Worm (Caenorhabditis elegans) whole organism, L1 larva: ENCODE data around the gene B0336.13.

Experiments used
- ama-1 ChIP-seq: fragments of 150-350 bp; optimal IDR thresholded peaks from 2 replicates; lab custom pipeline; 2014
- blmp-1 ChIP-seq: fragments of 150-350 bp; optimal IDR thresholded peaks from 2 replicates; lab custom pipeline; 2014; ENCODE audit warnings: missing biosample characterization, missing genetic modification characterization
- ceh-90 ChIP-seq: sonication (generic microtip); optimal IDR thresholded peaks from 2 replicates; lab custom pipeline; 2016; ENCODE audit warnings: missing genetic modification characterization, missing compliant biosample characterization
- ces-1 ChIP-seq: fragments of 150-350 bp; optimal IDR thresholded peaks from 2 replicates; lab custom pipeline; 2014; ENCODE audit warnings: missing biosample characterization, missing genetic modification reagents, missing genetic modification characterization
- dpl-1 ChIP-seq, 3 experiments: fragments of 150-350 bp in 2 of 3; sonication (generic microtip) in 1 of 3; optimal IDR thresholded peaks; 2 replicates each; lab custom pipeline; 2014 to 2017; ENCODE audit warnings: missing biosample characterization in 3 of 3, missing genetic modification characterization in 3 of 3, missing genetic modification reagents in 3 of 3
- efl-1 ChIP-seq, 4 experiments: fragments of 150-350 bp; optimal IDR thresholded peaks in 3 of 4; peaks in 1 of 4; 1 replicate in 1 of 4; 2 replicates in 3 of 4; lab custom pipeline; 2014; ENCODE audit warnings: missing biosample characterization in 2 of 4, missing genetic modification characterization in 2 of 4, missing genetic modification reagents in 2 of 4
- egl-13 ChIP-seq: sonication (generic microtip); optimal IDR thresholded peaks from 2 replicates; lab custom pipeline; 2016; ENCODE audit warnings: missing genotype, missing genetic modification reagents, missing genetic modification characterization, missing compliant biosample characterization
- elt-2 ChIP-seq: sonication (generic microtip); optimal IDR thresholded peaks from 2 replicates; lab custom pipeline; 2016; ENCODE audit warnings: missing genetic modification characterization, mild to moderate bottlenecking, inconsistent platforms, missing compliant biosample characterization, missing genetic modification reagents
- elt-3 ChIP-seq, 6 experiments: fragments of 150-350 bp in 1 of 6; sonication (generic microtip); optimal IDR thresholded peaks; 2 replicates each; lab custom pipeline; 2017 to 2018; ENCODE audit warnings: missing biosample characterization in 6 of 6, missing genetic modification characterization in 6 of 6, inconsistent platforms in 1 of 6
- ets-5 ChIP-seq: fragments of 200-800 bp; sonication (Bioruptor generic); IDR thresholded peaks from 2 replicates; pipeline ENCODE4 v1.3.6; 2022; ENCODE audit warnings: missing genetic modification characterization, missing compliant biosample characterization
- fos-1 ChIP-seq: fragments of 150-350 bp; optimal IDR thresholded peaks from 2 replicates; lab custom pipeline; 2014; ENCODE audit warnings: missing biosample characterization, missing genetic modification characterization
- grh-1 ChIP-seq: fragments of 200-800 bp; sonication (Bioruptor generic); IDR thresholded peaks from 2 replicates; pipeline ENCODE4 v1.3.6; 2022; ENCODE audit warnings: missing genetic modification reagents, missing genetic modification characterization, missing compliant biosample characterization
- irx-1 ChIP-seq: sonication (generic microtip); optimal IDR thresholded peaks from 2 replicates; lab custom pipeline; 2016; ENCODE audit warnings: missing genetic modification characterization, missing compliant biosample characterization
- lin-14 ChIP-seq: fragments of 200-800 bp; sonication (Bioruptor generic); optimal IDR thresholded peaks from 2 replicates; lab custom pipeline; 2018; ENCODE audit warnings: mild to moderate bottlenecking, missing genetic modification characterization, moderate library complexity, missing compliant biosample characterization
- lin-15B ChIP-seq: fragments of 150-350 bp; sonication (generic microtip); optimal IDR thresholded peaks from 3 replicates; lab custom pipeline; 2014; ENCODE audit warnings: missing biosample characterization, missing genetic modification characterization
- lin-35 ChIP-seq, 2 experiments: fragments of 150-350 bp; optimal IDR thresholded peaks; 2 replicates each; lab custom pipeline; 2014; ENCODE audit warnings: missing biosample characterization in 2 of 2, missing genetic modification characterization in 2 of 2, missing genetic modification reagents in 2 of 2
- lin-39 ChIP-seq: fragments of 150-350 bp; optimal IDR thresholded peaks from 2 replicates; lab custom pipeline; 2014; ENCODE audit warnings: missing biosample characterization, missing genetic modification reagents, missing genetic modification characterization
- lir-3 ChIP-seq: sonication (generic microtip); optimal IDR thresholded peaks from 2 replicates; lab custom pipeline; 2016; ENCODE audit warnings: mild to moderate bottlenecking, missing genetic modification characterization, moderate library complexity, missing compliant biosample characterization; ENCODE audit not compliant: poor library complexity
- lsy-2 ChIP-seq, 2 experiments: fragments of 150-350 bp; optimal IDR thresholded peaks; 2 replicates each; lab custom pipeline; 2014; ENCODE audit warnings: missing biosample characterization in 2 of 2, missing genetic modification characterization in 2 of 2
- nhr-19 ChIP-seq: fragments of 200-800 bp; sonication (Bioruptor generic); conservative IDR thresholded peaks from 2 replicates; pipeline ENCODE4 v1.3.6; 2022; ENCODE audit warnings: missing genetic modification characterization, missing compliant biosample characterization
- nhr-20 ChIP-seq: sonication (generic microtip); optimal IDR thresholded peaks from 2 replicates; lab custom pipeline; 2016; ENCODE audit warnings: mild to moderate bottlenecking, missing genetic modification characterization, missing compliant biosample characterization
- nhr-237 ChIP-seq: fragments of 150-350 bp; optimal IDR thresholded peaks from 2 replicates; lab custom pipeline; 2014; ENCODE audit warnings: missing biosample characterization, missing genetic modification characterization
- nhr-47 ChIP-seq: sonication (generic microtip); optimal IDR thresholded peaks from 2 replicates; lab custom pipeline; 2016; ENCODE audit warnings: mild to moderate bottlenecking, missing genetic modification characterization, moderate library complexity, missing compliant biosample characterization
- nhr-71 ChIP-seq: sonication (generic microtip); optimal IDR thresholded peaks from 2 replicates; lab custom pipeline; 2016; ENCODE audit warnings: mild to moderate bottlenecking, missing genetic modification characterization, moderate library complexity, missing compliant biosample characterization
- nhr-77 ChIP-seq: fragments of 150-350 bp; optimal IDR thresholded peaks from 2 replicates; lab custom pipeline; 2014; ENCODE audit warnings: missing biosample characterization, missing genetic modification characterization
- nhr-84 ChIP-seq: sonication (generic microtip); optimal IDR thresholded peaks from 2 replicates; lab custom pipeline; 2017; ENCODE audit warnings: missing biosample characterization, missing genetic modification characterization
- nhr-85 ChIP-seq: sonication (generic microtip); peaks from one replicate; lab custom pipeline; 2016; ENCODE audit warnings: missing genetic modification characterization, inconsistent platforms, missing compliant biosample characterization
- nhr-90 ChIP-seq: sonication (generic microtip); optimal IDR thresholded peaks from 2 replicates; lab custom pipeline; 2016; ENCODE audit warnings: mild to moderate bottlenecking, missing genetic modification characterization, missing compliant biosample characterization; ENCODE audit not compliant: poor library complexity
- pax-3 ChIP-seq: fragments of 200-800 bp; sonication (Bioruptor generic); optimal IDR thresholded peaks from 2 replicates; lab custom pipeline; 2018; ENCODE audit warnings: mild to moderate bottlenecking, missing genetic modification characterization, moderate library complexity, missing compliant biosample characterization
- rnt-1 ChIP-seq: sonication (generic microtip); optimal IDR thresholded peaks from 2 replicates; lab custom pipeline; 2016; ENCODE audit warnings: mild to moderate bottlenecking, missing genetic modification characterization, moderate library complexity, missing compliant biosample characterization
- snpc-4 ChIP-seq: fragments of 150-350 bp; optimal IDR thresholded peaks from 2 replicates; lab custom pipeline; 2014; ENCODE audit warnings: missing biosample characterization, missing genetic modification characterization
- snu-23 ChIP-seq: sonication (generic microtip); optimal IDR thresholded peaks from 2 replicates; lab custom pipeline; 2016; ENCODE audit warnings: missing genetic modification characterization, missing compliant biosample characterization
- swsn-7 ChIP-seq: sonication (generic microtip); optimal IDR thresholded peaks from 2 replicates; lab custom pipeline; 2016; ENCODE audit warnings: missing genetic modification characterization, missing compliant biosample characterization
- tlp-1 ChIP-seq: fragments of 150-350 bp; optimal IDR thresholded peaks from 2 replicates; lab custom pipeline; 2014; ENCODE audit warnings: missing biosample characterization, missing genetic modification characterization
- vab-15 ChIP-seq: sonication (generic microtip); optimal IDR thresholded peaks from 2 replicates; lab custom pipeline; 2017; ENCODE audit warnings: missing genotype, mild to moderate bottlenecking, missing genetic modification characterization, missing compliant biosample characterization
- xbp-1 ChIP-seq: sonication (generic microtip); optimal IDR thresholded peaks from 2 replicates; lab custom pipeline; 2016; ENCODE audit warnings: missing genetic modification characterization, missing compliant biosample characterization
- zip-4 ChIP-seq: fragments of 200-800 bp; sonication (Bioruptor generic); optimal IDR thresholded peaks from 2 replicates; lab custom pipeline; 2018; ENCODE audit warnings: mild to moderate bottlenecking, missing genetic modification characterization, moderate library complexity, missing compliant biosample characterization
- ztf-11 ChIP-seq, 2 experiments: sonication (generic microtip); optimal IDR thresholded peaks; 2 replicates each; lab custom pipeline; 2016 to 2017; ENCODE audit warnings: missing genetic modification characterization in 2 of 2, missing biosample characterization in 1 of 2, missing compliant biosample characterization in 1 of 2
- ztf-4 ChIP-seq: fragments of 150-350 bp; optimal IDR thresholded peaks from 2 replicates; lab custom pipeline; 2014; ENCODE audit warnings: missing biosample characterization, missing genetic modification characterization

The B0336.13 gene

DNA sequence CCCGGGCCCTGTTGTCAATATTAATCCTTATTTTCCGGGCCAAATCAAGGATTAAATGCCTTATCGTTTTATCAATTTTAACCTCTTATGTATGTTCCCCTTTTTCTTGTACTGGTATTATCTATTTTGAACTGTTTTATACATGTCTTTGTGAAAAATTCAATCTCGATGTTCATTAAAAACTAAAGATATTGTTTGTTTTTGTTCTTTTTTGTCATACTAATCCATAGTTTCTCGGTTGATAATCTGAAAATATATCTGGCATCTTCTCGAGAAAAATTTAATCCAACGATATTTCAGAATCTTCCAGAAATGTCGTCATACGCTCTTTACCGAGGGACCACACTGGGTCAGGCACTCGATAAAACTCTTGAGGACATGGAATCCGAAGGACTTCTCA lies at the start of gene B0336.13:
TSS of gene B0336.13 (plus strand) at position 301 of the 400 bp plus-strand sequence.
- TF ChIP-seq blmp-1 (tag; lab: Kevin White, UChicago) (no peak), nhr-71 (no peak), elt-3 (tag; optimal IDR thresholded peaks at IDR 0.05; lab: Kevin White, UChicago) (no peak)

DNA sequence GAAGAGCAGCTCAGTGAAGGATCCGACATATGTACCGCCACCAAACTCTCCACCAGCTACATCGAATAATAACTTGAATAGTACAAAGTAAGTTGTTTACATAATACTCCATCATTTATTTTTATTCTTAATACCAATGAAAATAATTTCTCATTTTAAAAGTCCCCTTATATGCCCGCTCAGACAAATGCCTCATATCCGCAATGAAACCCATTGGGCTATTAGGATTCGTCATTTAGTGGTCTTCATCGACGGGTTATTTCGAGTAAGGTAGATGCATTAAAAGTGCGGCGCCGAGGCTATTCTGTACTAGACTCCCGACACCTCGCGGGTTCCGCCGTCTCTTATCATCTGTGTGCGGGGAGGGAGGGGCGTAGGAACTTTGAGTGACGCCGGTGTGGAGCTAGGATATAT lies 40.1 kb upstream of the B0336.13 start:
- TF ChIP-seq efl-1 (optimal IDR thresholded peaks at IDR 0.05; lab: Kevin White, UChicago): peak; percentile 25 to 48
- peak in 1 of 2 experiments; percentile 93 for TF ChIP-seq efl-1 (GFP tag; optimal IDR thresholded peaks at IDR 0.05 in 1 of 2; lab: Kevin White, UChicago)
- peak; percentile 54 for TF ChIP-seq snu-23
- peak; percentile 27 for TF ChIP-seq nhr-77 (tag; lab: Kevin White, UChicago)
- TF ChIP-seq irx-1 (tag; lab: Kevin White, UChicago): peak; percentile 52
- peak; percentile 62 for TF ChIP-seq nhr-20 (tag; lab: Kevin White, UChicago)
- no peak for TF ChIP-seq dpl-1 (GFP tag; optimal IDR thresholded peaks at IDR 0.05; lab: Kevin White, UChicago)
- TF ChIP-seq lin-35 (GFP tag; optimal IDR thresholded peaks at IDR 0.05; lab: Kevin White, UChicago): peak in 1 of 2 experiments; percentile 29
- TF ChIP-seq swsn-7 (tag; lab: Kevin White, UChicago): peak; percentile 44
- TF ChIP-seq nhr-85 (tag; lab: Kevin White, UChicago): peak; percentile 85
- TF ChIP-seq ets-5 (GFP tag; lab: Robert Waterston, UW): no peak
- peak; percentile 63 for TF ChIP-seq nhr-19
- peak; percentile 44 for TF ChIP-seq lin-14 (GFP tag; lab: Kevin White, UChicago)
- no peak for TF ChIP-seq egl-13 (tag; lab: Kevin White, UChicago)
- TF ChIP-seq lir-3: peak; percentile 20
- TF ChIP-seq ama-1 (lab: Kevin White, UChicago): peak; percentile 75
- TF ChIP-seq elt-2 (tag; lab: Kevin White, UChicago): peak; percentile 71
- no peak for TF ChIP-seq blmp-1 (tag; lab: Kevin White, UChicago)
- TF ChIP-seq ztf-11 (tag; optimal IDR thresholded peaks at IDR 0.05; lab: Kevin White, UChicago): peak in 1 of 2 experiments; percentile 1
- TF ChIP-seq snpc-4 (tag; lab: Kevin White, UChicago): peak; percentile 98
- peak; percentile 71 for TF ChIP-seq rnt-1
- peak; percentile 84 for TF ChIP-seq nhr-90 (tag; lab: Kevin White, UChicago)
- peak; percentile 25 for TF ChIP-seq lin-39 (tag; lab: Kevin White, UChicago)
- no peak for TF ChIP-seq vab-15
- TF ChIP-seq fos-1 (tag; lab: Kevin White, UChicago): no peak
- TF ChIP-seq zip-4 (GFP tag; lab: Kevin White, UChicago): no peak
- no peak for TF ChIP-seq ceh-90 (tag; lab: Kevin White, UChicago)
- TF ChIP-seq ces-1 (GFP tag; lab: Kevin White, UChicago): no peak
- peak; percentile 26 for TF ChIP-seq xbp-1
- peak in 1 of 2 experiments; percentile 36 for TF ChIP-seq lsy-2 (tag; optimal IDR thresholded peaks at IDR 0.05; lab: Kevin White, UChicago)
- peak; percentile 75 for TF ChIP-seq nhr-71
- TF ChIP-seq nhr-47: peak; percentile 77

DNA sequence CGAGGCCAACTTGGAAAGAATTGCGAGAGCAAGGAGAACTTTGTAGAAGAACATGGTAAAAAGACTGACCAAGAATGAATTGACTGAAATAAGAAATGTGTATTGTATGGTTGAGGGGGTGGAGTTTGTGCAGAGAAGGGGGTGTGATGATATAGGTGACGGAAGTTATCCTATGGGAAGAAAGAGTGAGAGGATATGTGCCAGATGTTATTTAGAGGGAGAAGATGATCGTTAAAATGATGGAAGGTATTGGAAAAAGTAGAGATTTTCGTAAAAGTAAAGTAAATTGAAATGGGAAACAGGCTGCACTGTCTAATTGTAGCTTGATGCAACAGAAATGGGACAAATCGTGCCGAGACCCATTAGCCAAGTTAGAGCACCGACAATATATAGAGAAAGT lies 36.9 kb upstream of the B0336.13 start, which contains the start of gene sdz-21:
TSS of gene sdz-21 (minus strand) at position 101 of the 400 bp plus-strand sequence.
- no peak for TF ChIP-seq nhr-77 (tag; lab: Kevin White, UChicago)
- no peak for TF ChIP-seq efl-1 (optimal IDR thresholded peaks at IDR 0.05; lab: Kevin White, UChicago)
- TF ChIP-seq efl-1 (GFP tag; optimal IDR thresholded peaks at IDR 0.05 in 1 of 2; lab: Kevin White, UChicago): peak in 1 of 2 experiments; percentile 8

DNA sequence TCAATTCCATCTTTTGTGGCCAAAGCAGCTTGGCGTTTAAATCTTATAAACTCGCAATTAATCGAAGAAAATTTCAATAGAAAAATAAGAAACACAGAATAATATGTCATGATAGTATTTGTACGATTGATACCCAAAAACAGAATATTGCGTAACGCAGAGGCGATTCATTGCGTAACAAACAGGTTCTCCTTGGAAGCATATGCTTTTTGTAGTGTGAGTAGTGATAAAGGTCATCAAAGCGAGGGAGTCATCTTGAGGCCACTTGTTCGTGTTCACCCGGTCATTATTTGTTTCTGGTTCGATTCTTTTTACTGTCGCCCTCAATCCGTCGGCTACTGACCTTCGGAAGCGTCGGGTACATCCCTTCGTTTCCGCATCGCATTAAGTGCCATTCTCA lies 32.9 kb upstream of the B0336.13 start, which contains the start of gene F54E7.6:
TSS of gene F54E7.6 (minus strand) at position 110 of the 400 bp plus-strand sequence.
- peak; percentile 25 for TF ChIP-seq blmp-1 (tag; lab: Kevin White, UChicago)
- no peak for TF ChIP-seq fos-1 (tag; lab: Kevin White, UChicago)

DNA sequence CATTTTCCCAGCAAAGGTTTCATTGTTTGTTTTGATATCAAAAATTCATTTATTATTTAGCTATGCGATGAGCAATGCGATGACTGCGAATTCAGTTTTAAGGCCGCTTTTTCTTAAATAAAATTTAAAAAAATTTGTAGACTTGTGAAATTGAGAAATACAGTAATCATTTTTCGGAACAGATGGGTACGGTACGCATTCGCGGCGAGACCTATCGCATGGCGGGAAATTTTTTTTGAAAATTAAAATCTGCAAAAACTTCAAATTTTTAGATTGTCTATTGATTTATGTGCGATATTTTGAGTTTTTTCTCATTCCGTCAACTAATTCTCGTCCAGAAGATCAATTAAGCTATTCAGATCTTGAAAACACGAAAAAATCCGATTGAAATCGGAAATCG lies 30.3 kb upstream of the B0336.13 start:
- no peak for TF ChIP-seq grh-1 (GFP tag; lab: Robert Waterston, UW)
- TF ChIP-seq dpl-1 (GFP tag; optimal IDR thresholded peaks at IDR 0.05; lab: Kevin White, UChicago): no peak
- TF ChIP-seq nhr-237 (tag; lab: Kevin White, UChicago): no peak
- TF ChIP-seq lin-39 (tag; lab: Kevin White, UChicago): no peak
- no peak for TF ChIP-seq ces-1 (GFP tag; lab: Kevin White, UChicago)
- no peak for TF ChIP-seq nhr-47
- no peak for TF ChIP-seq ztf-4
- TF ChIP-seq ama-1 (lab: Kevin White, UChicago): no peak
- TF ChIP-seq pax-3 (tag; lab: Kevin White, UChicago): no peak
- TF ChIP-seq nhr-19: no peak
- TF ChIP-seq lir-3: no peak
- no peak for TF ChIP-seq nhr-84 (tag; lab: Kevin White, UChicago)
- no peak for TF ChIP-seq tlp-1 (tag; lab: Kevin White, UChicago)
- TF ChIP-seq nhr-85 (tag; lab: Kevin White, UChicago): no peak
- no peak for TF ChIP-seq blmp-1 (tag; lab: Kevin White, UChicago)
- no peak for TF ChIP-seq lin-15B (tag; lab: Kevin White, UChicago)
